Worm (Caenorhabditis elegans) whole organism, mixed stage, embryonic: ENCODE results near the gene F22F1.2.

Experiments used
- M03D4.4 ChIP-seq: sonication (generic microtip); optimal IDR thresholded peaks from 2 replicates; lab custom pipeline; 2017; ENCODE audit warnings: mild to moderate bottlenecking, missing genetic modification characterization, missing compliant biosample characterization
- bed-3 ChIP-seq: fragments of 200-800 bp; sonication (Bioruptor generic); optimal IDR thresholded peaks from 3 replicates; lab custom pipeline; 2018; ENCODE audit warnings: mild to moderate bottlenecking, missing genetic modification characterization, moderate library complexity, missing compliant biosample characterization
- blmp-1 ChIP-seq: fragments of 150-350 bp; optimal IDR thresholded peaks from 2 replicates; lab custom pipeline; 2014; ENCODE audit warnings: missing biosample characterization, missing genetic modification characterization
- ceh-39 ChIP-seq: fragments of 150-350 bp; optimal IDR thresholded peaks from 2 replicates; lab custom pipeline; 2014; ENCODE audit warnings: missing biosample characterization, missing genetic modification characterization
- ceh-43 ChIP-seq: fragments of 200-800 bp; sonication (Bioruptor generic); optimal IDR thresholded peaks from 2 replicates; lab custom pipeline; 2018; ENCODE audit warnings: mild to moderate bottlenecking, missing genetic modification characterization, moderate library complexity, missing compliant biosample characterization
- ceh-83 ChIP-seq: fragments of 200-800 bp; sonication (Bioruptor generic); optimal IDR thresholded peaks from 2 replicates; lab custom pipeline; 2018; ENCODE audit warnings: mild to moderate bottlenecking, missing genetic modification characterization, missing compliant biosample characterization
- ces-1 ChIP-seq: fragments of 150-350 bp; optimal IDR thresholded peaks from 2 replicates; lab custom pipeline; 2014; ENCODE audit warnings: missing biosample characterization, missing genetic modification reagents, missing genetic modification characterization
- cnd-1 ChIP-seq: fragments of 200-800 bp; sonication (Bioruptor generic); optimal IDR thresholded peaks from 2 replicates; lab custom pipeline; 2018; ENCODE audit warnings: mild to moderate bottlenecking, missing genetic modification characterization, missing compliant biosample characterization
- drap-1 ChIP-seq: fragments of 200-800 bp; sonication (Bioruptor generic); optimal IDR thresholded peaks from 3 replicates; lab custom pipeline; 2018; ENCODE audit warnings: mild to moderate bottlenecking, missing genetic modification characterization, missing compliant biosample characterization
- elt-1 ChIP-seq: sonication (generic microtip); optimal IDR thresholded peaks from 2 replicates; lab custom pipeline; 2017; ENCODE audit warnings: missing genetic modification characterization, mild to moderate bottlenecking, missing compliant biosample characterization, antibody characterized with exemption, moderate library complexity, borderline replicate concordance; ENCODE audit not compliant: insufficient read depth
- elt-3 ChIP-seq: fragments of 150-350 bp; optimal IDR thresholded peaks from 2 replicates; lab custom pipeline; 2014; ENCODE audit warnings: missing biosample characterization, missing genetic modification characterization
- flh-1 ChIP-seq: fragments of 200-800 bp; sonication (Bioruptor generic); optimal IDR thresholded peaks from 2 replicates; lab custom pipeline; 2018; ENCODE audit warnings: mild to moderate bottlenecking, missing genetic modification characterization, moderate library complexity, missing compliant biosample characterization
- ham-2 ChIP-seq: fragments of 200-800 bp; sonication (Bioruptor generic); optimal IDR thresholded peaks from 2 replicates; lab custom pipeline; 2018; ENCODE audit warnings: mild to moderate bottlenecking, missing genetic modification characterization, missing compliant biosample characterization
- hlh-1 ChIP-seq: fragments of 150-350 bp; optimal IDR thresholded peaks from 2 replicates; lab custom pipeline; 2014; ENCODE audit warnings: missing biosample characterization, missing genetic modification reagents, missing genetic modification characterization
- lin-13 ChIP-seq: fragments of 150-350 bp; optimal IDR thresholded peaks from 2 replicates; lab custom pipeline; 2014; ENCODE audit warnings: missing biosample characterization, missing genetic modification characterization
- lin-32 ChIP-seq: fragments of 200-800 bp; sonication (Bioruptor generic); optimal IDR thresholded peaks from 2 replicates; lab custom pipeline; 2018; ENCODE audit warnings: mild to moderate bottlenecking, missing genetic modification characterization, missing compliant biosample characterization
- lsy-2 ChIP-seq: fragments of 150-350 bp; optimal IDR thresholded peaks from 2 replicates; lab custom pipeline; 2014; ENCODE audit warnings: missing biosample characterization, missing genetic modification characterization
- mab-5 ChIP-seq: fragments of 150-350 bp; optimal IDR thresholded peaks from 2 replicates; lab custom pipeline; 2014; ENCODE audit warnings: missing biosample characterization, missing genetic modification characterization
- mep-1 ChIP-seq: fragments of 150-350 bp; optimal IDR thresholded peaks from 2 replicates; lab custom pipeline; 2017; ENCODE audit warnings: missing biosample characterization, missing genetic modification reagents, missing genetic modification characterization, inconsistent platforms
- mls-2 ChIP-seq: sonication (generic microtip); optimal IDR thresholded peaks from 2 replicates; lab custom pipeline; 2016; ENCODE audit warnings: mild to moderate bottlenecking, missing genetic modification characterization, moderate library complexity, missing compliant biosample characterization
- nhr-12 ChIP-seq: fragments of 150-350 bp; optimal IDR thresholded peaks from 2 replicates; lab custom pipeline; 2014; ENCODE audit warnings: missing biosample characterization, missing genetic modification characterization
- nhr-2 ChIP-seq: fragments of 150-350 bp; optimal IDR thresholded peaks from 2 replicates; lab custom pipeline; 2014; ENCODE audit warnings: missing biosample characterization, missing genetic modification characterization
- nhr-237 ChIP-seq: fragments of 150-350 bp; optimal IDR thresholded peaks from 2 replicates; lab custom pipeline; 2014; ENCODE audit warnings: missing biosample characterization, missing genetic modification characterization
- nhr-28 ChIP-seq: fragments of 150-350 bp; optimal IDR thresholded peaks from 2 replicates; lab custom pipeline; 2014; ENCODE audit warnings: missing biosample characterization, missing genetic modification characterization
- nhr-76 ChIP-seq: sonication (generic microtip); optimal IDR thresholded peaks from 2 replicates; lab custom pipeline; 2017; ENCODE audit warnings: missing biosample characterization, missing genetic modification characterization
- pha-4 ChIP-seq: fragments of 150-350 bp; optimal IDR thresholded peaks from 2 replicates; lab custom pipeline; 2018; ENCODE audit warnings: missing biosample characterization, missing genetic modification reagents, missing genetic modification characterization
- sem-2 ChIP-seq: fragments of 200-800 bp; sonication (Bioruptor generic); optimal IDR thresholded peaks from 2 replicates; lab custom pipeline; 2018; ENCODE audit warnings: mild to moderate bottlenecking, missing genetic modification characterization, missing compliant biosample characterization
- snpc-4 ChIP-seq: fragments of 150-350 bp; optimal IDR thresholded peaks from 2 replicates; lab custom pipeline; 2014; ENCODE audit warnings: missing biosample characterization, missing genetic modification characterization
- sptf-1 ChIP-seq: sonication (generic microtip); optimal IDR thresholded peaks from 2 replicates; lab custom pipeline; 2017; ENCODE audit warnings: mild to moderate bottlenecking, missing genetic modification characterization, moderate library complexity, missing compliant biosample characterization
- tbx-8 ChIP-seq: fragments of 200-800 bp; sonication (Bioruptor generic); optimal IDR thresholded peaks from 2 replicates; lab custom pipeline; 2018; ENCODE audit warnings: mild to moderate bottlenecking, missing genetic modification characterization, moderate library complexity, missing compliant biosample characterization
- unc-120 ChIP-seq: sonication (generic microtip); optimal IDR thresholded peaks from 2 replicates; lab custom pipeline; 2017; ENCODE audit warnings: missing genetic modification characterization, missing compliant biosample characterization; ENCODE audit not compliant: poor library complexity, severe bottlenecking
- unc-39 ChIP-seq: fragments of 150-350 bp; optimal IDR thresholded peaks from 2 replicates; lab custom pipeline; 2014; ENCODE audit warnings: missing biosample characterization, missing genetic modification characterization
- unc-62 ChIP-seq: fragments of 150-350 bp; optimal IDR thresholded peaks from 2 replicates; lab custom pipeline; 2014; ENCODE audit warnings: missing biosample characterization, missing genetic modification reagents, missing genetic modification characterization
- zip-8 ChIP-seq: fragments of 150-350 bp; optimal IDR thresholded peaks from 2 replicates; lab custom pipeline; 2014; ENCODE audit warnings: missing biosample characterization, missing genetic modification characterization
- ztf-11 ChIP-seq: fragments of 150-350 bp; optimal IDR thresholded peaks from 2 replicates; lab custom pipeline; 2014; ENCODE audit warnings: missing biosample characterization, missing genetic modification characterization

F22F1.2 gene

DNA sequence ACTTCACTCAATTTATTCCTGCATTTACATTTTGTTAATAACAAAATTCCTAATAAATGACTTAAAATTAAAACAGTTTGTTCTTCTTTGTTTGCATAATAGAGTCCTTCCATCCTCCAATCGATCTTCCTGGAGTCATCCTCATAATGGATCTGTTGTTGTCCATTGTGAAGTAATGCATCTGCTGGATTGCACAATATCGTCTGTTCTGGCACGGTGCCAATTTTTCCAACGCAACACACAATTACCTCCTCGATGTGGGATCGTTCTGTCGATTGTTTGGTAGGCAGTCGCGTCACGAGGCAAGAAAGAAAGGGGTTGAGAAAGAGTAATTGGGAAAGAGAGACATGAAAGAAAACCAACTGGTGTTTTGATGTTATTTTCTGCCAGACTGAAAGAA is 9.5 kb upstream of the F22F1.2 start (continued):
- TF ChIP-seq ces-1 (GFP tag; lab: Kevin White, UChicago) (no peak), sptf-1 (tag; lab: Kevin White, UChicago) (no peak), mls-2 (tag; lab: Kevin White, UChicago) (no peak), ztf-11 (peak; percentile 20), lin-13 (tag; lab: Kevin White, UChicago) (no peak), flh-1 (GFP tag; lab: Kevin White, UChicago) (no peak), nhr-76 (tag; lab: Kevin White, UChicago) (no peak)

DNA sequence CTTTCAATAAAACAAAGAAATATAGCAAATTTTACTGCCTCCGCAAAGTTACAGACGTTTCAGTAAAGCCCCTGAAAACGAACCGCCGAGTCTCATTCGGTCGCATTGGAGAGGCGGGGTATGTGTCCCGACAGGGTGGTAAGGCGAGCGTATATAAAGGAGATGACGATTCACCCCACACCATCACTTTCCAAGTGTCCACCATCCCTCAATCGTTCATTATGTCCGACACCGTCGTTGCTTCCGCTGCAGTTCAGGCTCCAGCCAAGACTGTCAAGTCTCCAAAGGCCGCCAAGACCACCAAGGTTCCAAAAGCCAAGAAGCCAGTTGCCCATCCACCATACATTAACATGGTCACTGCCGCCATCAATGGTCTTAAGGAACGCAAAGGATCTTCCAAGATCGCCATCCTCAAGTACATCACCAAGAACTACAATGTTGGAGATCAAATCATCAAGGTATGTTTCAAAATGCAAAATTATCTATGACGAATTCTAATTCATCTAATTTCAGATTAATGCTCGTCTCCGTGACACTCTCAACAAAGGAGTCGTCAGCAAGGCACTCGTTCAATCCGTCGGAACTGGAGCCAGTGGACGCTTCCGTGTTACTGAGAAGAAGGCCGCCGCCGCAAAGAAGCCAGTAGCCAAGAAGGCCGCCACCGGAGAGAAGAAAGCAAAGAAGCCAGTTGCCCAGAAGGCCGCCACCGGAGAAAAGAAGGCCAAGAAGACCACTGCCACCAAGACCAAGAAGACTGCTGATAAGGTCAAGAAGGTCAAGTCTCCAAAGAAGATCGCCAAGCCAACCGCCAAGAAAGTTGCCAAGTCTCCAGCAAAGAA is 8.7 kb upstream of the F22F1.2 start, which contains the start of gene hil-3:
TSS of gene hil-3 (plus strand) at position 195 of the 839 bp plus-strand sequence.
- TF ChIP-seq nhr-2 (tag; lab: Kevin White, UChicago) (no peak), flh-1 (GFP tag; lab: Kevin White, UChicago) (no peak), hlh-1 (no peak), ces-1 (GFP tag; lab: Kevin White, UChicago) (no peak), unc-62 (GFP tag; lab: Kevin White, UChicago) (no peak), sptf-1 (tag; lab: Kevin White, UChicago) (no peak), mls-2 (tag; lab: Kevin White, UChicago) (no peak), unc-120 (tag; lab: Kevin White, UChicago) (no peak), M03D4.4 (tag; lab: Kevin White, UChicago) (no peak), mep-1 (tag; lab: Kevin White, UChicago) (peak; percentile 76), nhr-76 (tag; lab: Kevin White, UChicago) (no peak), unc-39 (tag; lab: Kevin White, UChicago) (no peak), pha-4 (tag; lab: Kevin White, UChicago) (peak; percentile 34), ceh-43 (GFP tag; lab: Kevin White, UChicago) (no peak), drap-1 (GFP tag; lab: Kevin White, UChicago) (no peak), cnd-1 (peak; percentile 48), nhr-28 (tag; lab: Kevin White, UChicago) (no peak), nhr-12 (tag; lab: Kevin White, UChicago) (no peak), lsy-2 (tag; lab: Kevin White, UChicago) (peak; percentile 11), zip-8 (no peak), nhr-237 (no peak), elt-3 (tag; lab: Kevin White, UChicago) (no peak), lin-32 (GFP tag; lab: Kevin White, UChicago) (no peak), ceh-83 (GFP tag; lab: Kevin White, UChicago) (peak; percentile 64), bed-3 (GFP tag; lab: Kevin White, UChicago) (no peak), snpc-4 (no peak), elt-1 (tag; lab: Kevin White, UChicago) (no peak), sem-2 (GFP tag; lab: Kevin White, UChicago) (peak; percentile 26), tbx-8 (GFP tag; lab: Kevin White, UChicago) (no peak), blmp-1 (tag; lab: Kevin White, UChicago) (no peak), ceh-39 (tag; lab: Kevin White, UChicago) (no peak), ham-2 (GFP tag; lab: Kevin White, UChicago) (no peak), ztf-11 (peak; percentile 40), mab-5 (tag; lab: Kevin White, UChicago) (no peak), lin-13 (tag; lab: Kevin White, UChicago) (peak; percentile 75)

DNA sequence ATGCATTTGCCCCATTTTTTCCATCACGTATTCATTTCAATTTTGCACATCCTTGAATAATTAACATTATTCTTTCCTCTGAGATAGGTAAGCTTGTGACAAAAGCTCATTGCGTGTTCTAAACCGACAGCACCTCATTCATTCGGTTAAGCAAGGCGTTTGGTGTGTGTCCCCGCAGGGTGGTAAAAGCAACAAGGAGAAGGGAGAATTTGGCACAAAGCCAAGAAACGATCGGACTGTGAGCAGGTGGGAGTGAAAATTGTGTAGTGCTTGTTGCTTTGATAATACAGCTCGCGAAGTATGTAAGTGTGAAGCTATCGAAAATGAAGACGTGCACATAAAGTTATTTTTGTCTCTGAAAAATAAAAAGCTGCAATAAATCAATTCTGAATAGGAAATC is 6.6 kb upstream of the F22F1.2 start:
- TF ChIP-seq lin-13 (tag; lab: Kevin White, UChicago) (peak; percentile 95), ceh-83 (GFP tag; lab: Kevin White, UChicago) (no peak), sem-2 (GFP tag; lab: Kevin White, UChicago) (no peak), M03D4.4 (tag; lab: Kevin White, UChicago) (no peak), ham-2 (GFP tag; lab: Kevin White, UChicago) (peak; percentile 60), mep-1 (tag; lab: Kevin White, UChicago) (peak; percentile 94), unc-39 (tag; lab: Kevin White, UChicago) (no peak), tbx-8 (GFP tag; lab: Kevin White, UChicago) (no peak), ceh-39 (tag; lab: Kevin White, UChicago) (peak; percentile 68), lsy-2 (tag; lab: Kevin White, UChicago) (peak; percentile 45), bed-3 (GFP tag; lab: Kevin White, UChicago) (no peak), hlh-1 (peak; percentile 1), ceh-43 (GFP tag; lab: Kevin White, UChicago) (no peak), nhr-28 (tag; lab: Kevin White, UChicago) (no peak), nhr-237 (no peak), nhr-2 (tag; lab: Kevin White, UChicago) (peak; percentile 12), nhr-12 (tag; lab: Kevin White, UChicago) (no peak), elt-3 (tag; lab: Kevin White, UChicago) (no peak), unc-62 (GFP tag; lab: Kevin White, UChicago) (peak; percentile 30), zip-8 (no peak), blmp-1 (tag; lab: Kevin White, UChicago) (no peak), unc-120 (tag; lab: Kevin White, UChicago) (no peak), ztf-11 (peak; percentile 91), flh-1 (GFP tag; lab: Kevin White, UChicago) (no peak), nhr-76 (tag; lab: Kevin White, UChicago) (no peak), lin-32 (GFP tag; lab: Kevin White, UChicago) (peak; percentile 38), drap-1 (GFP tag; lab: Kevin White, UChicago) (no peak), snpc-4 (no peak), sptf-1 (tag; lab: Kevin White, UChicago) (peak; percentile 58), elt-1 (tag; lab: Kevin White, UChicago) (no peak), mls-2 (tag; lab: Kevin White, UChicago) (no peak), cnd-1 (peak; percentile 56), mab-5 (tag; lab: Kevin White, UChicago) (no peak), ces-1 (GFP tag; lab: Kevin White, UChicago) (peak; percentile 18), pha-4 (tag; lab: Kevin White, UChicago) (peak; percentile 46)
